Worm (Caenorhabditis elegans) whole organism, midembryonic: ENCODE data around the gene rrsr-1.
"Not testable (repeated sequence)": the region's sequence is repeated elsewhere in the genome, so short reads cannot be mapped to it uniquely, and the experiment has no call there.

Experiments used
- T22C8.4 ChIP-seq: fragments of 200-800 bp; sonication (Bioruptor generic); IDR thresholded peaks from 2 replicates; pipeline ENCODE4 v1.3.6; 2022; ENCODE audit warnings: missing genetic modification characterization, missing compliant biosample characterization
- cog-1 ChIP-seq: sonication (generic microtip); optimal IDR thresholded peaks from 2 replicates; lab custom pipeline; 2016; ENCODE audit warnings: missing genetic modification characterization, missing compliant biosample characterization
- flt-1 ChIP-seq: fragments of 200-800 bp; sonication (Bioruptor generic); IDR thresholded peaks from 2 replicates; pipeline ENCODE4 v1.3.6; 2022; ENCODE audit warnings: missing genetic modification characterization, missing compliant biosample characterization
- med-1 ChIP-seq: sonication (generic microtip); optimal IDR thresholded peaks from 2 replicates; lab custom pipeline; 2017; ENCODE audit warnings: missing genetic modification characterization, mild to moderate bottlenecking, missing compliant biosample characterization, antibody characterized with exemption, missing genetic modification reagents; ENCODE audit not compliant: insufficient read depth
- ref-1 ChIP-seq: fragments of 200-800 bp; sonication (Bioruptor generic); conservative IDR thresholded peaks from 2 replicates; pipeline ENCODE4 v1.3.6; 2022; ENCODE audit warnings: missing genetic modification reagents, missing genetic modification characterization, missing compliant biosample characterization
- tab-1 ChIP-seq: fragments of 200-800 bp; sonication (Bioruptor generic); IDR thresholded peaks from 2 replicates; pipeline ENCODE4 v1.3.6; 2022; ENCODE audit warnings: missing genetic modification characterization, missing compliant biosample characterization
- ztf-23 ChIP-seq: fragments of 200-800 bp; sonication (Bioruptor generic); IDR thresholded peaks from 2 replicates; pipeline ENCODE4 v1.3.6; 2022; ENCODE audit warnings: missing genetic modification reagents, missing genetic modification characterization, missing compliant biosample characterization
- ztf-29 ChIP-seq: fragments of 200-800 bp; sonication (Bioruptor generic); IDR thresholded peaks from 2 replicates; pipeline ENCODE4 v1.3.6; 2022; ENCODE audit warnings: missing genetic modification reagents, missing genetic modification characterization, missing compliant biosample characterization

DNA sequence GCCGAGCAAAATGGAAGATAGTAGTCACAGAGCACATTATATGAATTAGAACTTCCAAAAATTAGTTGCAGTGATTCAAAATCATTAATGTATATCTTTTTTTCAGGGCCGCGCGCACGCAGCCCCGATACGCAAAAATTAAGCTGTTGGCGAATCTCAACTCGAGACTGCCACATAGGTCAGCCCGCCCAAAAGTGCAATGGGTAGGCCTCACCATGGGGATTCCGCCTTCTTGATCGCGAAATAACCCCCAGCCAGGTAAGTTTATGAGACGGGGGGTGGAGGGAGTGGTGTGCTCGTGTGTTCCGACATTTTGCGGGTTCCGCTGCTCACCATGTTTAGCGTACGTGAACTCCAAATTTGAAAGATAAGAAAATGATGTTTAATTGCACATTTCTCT, 38.3 kb upstream of the rrsr-1 start, which contains the start of gene F08H9.3:
- TF ChIP-seq ref-1 (GFP tag; lab: Robert Waterston, UW); ztf-23 (GFP tag; lab: Robert Waterston, UW); cog-1 (tag; lab: Kevin White, UChicago); med-1; T22C8.4; tab-1 (GFP tag; lab: Robert Waterston, UW); flt-1 (GFP tag; lab: Robert Waterston, UW); ztf-29 (GFP tag; lab: Robert Waterston, UW): not testable (repeated sequence)
